Fruit fly (Drosophila melanogaster) whole organism, embryonic: ENCODE results near the gene mtsh.

ENCODE experiments used
- CG10979 ChIP-seq: fragments of 200-800 bp; sonication (Bioruptor generic); optimal IDR thresholded peaks from 2 replicates; lab custom pipeline; 2018; ENCODE audit warnings: missing biosample characterization, mild to moderate bottlenecking, missing genetic modification characterization, moderate library complexity
- CG11247 ChIP-seq: fragments of 200-800 bp; sonication (Bioruptor generic); IDR thresholded peaks from 2 replicates; pipeline ENCODE4 v1.3.6; 2022; ENCODE audit warnings: missing biosample characterization, missing genetic modification characterization
- CG12659 ChIP-seq: fragments of 200-800 bp; sonication (Bioruptor generic); optimal IDR thresholded peaks from 3 replicates; lab custom pipeline; 2017; ENCODE audit warnings: mild to moderate bottlenecking, missing biosample characterization, missing genetic modification reagents, missing genetic modification characterization
- CG14014 ChIP-seq: fragments of 200-800 bp; sonication (Bioruptor generic); IDR thresholded peaks from 2 replicates; pipeline ENCODE4 v1.3.6; 2022; ENCODE audit warnings: missing biosample characterization, missing genetic modification characterization
- CG17359 ChIP-seq: fragments of 200-800 bp; sonication (Bioruptor generic); optimal IDR thresholded peaks from 3 replicates; lab custom pipeline; 2018; ENCODE audit warnings: missing biosample characterization, mild to moderate bottlenecking, missing genetic modification characterization, moderate library complexity
- CG2889 ChIP-seq: fragments of 200-800 bp; sonication (Bioruptor generic); IDR thresholded peaks from 3 replicates; pipeline ENCODE4 v1.3.6; 2022; ENCODE audit warnings: missing biosample characterization, missing genetic modification characterization
- CG30431 ChIP-seq: fragments of 200-800 bp; sonication (Bioruptor generic); optimal IDR thresholded peaks from 2 replicates; lab custom pipeline; 2017; ENCODE audit warnings: missing biosample characterization, missing genetic modification characterization
- CG31365 ChIP-seq: fragments of 200-800 bp; sonication (Bioruptor generic); optimal IDR thresholded peaks from 2 replicates; lab custom pipeline; 2018; ENCODE audit warnings: missing biosample characterization, mild to moderate bottlenecking, missing genetic modification characterization
- CG31388 ChIP-seq: fragments of 200-800 bp; sonication (Bioruptor generic); optimal IDR thresholded peaks from 2 replicates; lab custom pipeline; 2016; ENCODE audit warnings: missing biosample characterization, missing genetic modification characterization
- CG3407 ChIP-seq: fragments of 200-800 bp; sonication (Bioruptor generic); optimal IDR thresholded peaks from 2 replicates; lab custom pipeline; 2018; ENCODE audit warnings: missing biosample characterization, mild to moderate bottlenecking, missing genetic modification characterization
- CG5180 ChIP-seq: fragments of 200-800 bp; sonication (Bioruptor generic); optimal IDR thresholded peaks from 3 replicates; lab custom pipeline; 2017; ENCODE audit warnings: missing biosample characterization, missing genetic modification characterization, mild to moderate bottlenecking, moderate library complexity, missing genetic modification reagents
- CG5953 ChIP-seq: fragments of 200-800 bp; sonication (Bioruptor generic); IDR thresholded peaks from 2 replicates; pipeline ENCODE4 v1.3.6; 2022; ENCODE audit warnings: missing biosample characterization, missing genetic modification characterization
- CG6254 ChIP-seq: fragments of 200-800 bp; sonication (Bioruptor generic); optimal IDR thresholded peaks from 3 replicates; lab custom pipeline; 2017; ENCODE audit warnings: mild to moderate bottlenecking, missing biosample characterization, missing genetic modification reagents, missing genetic modification characterization
- CG7357 ChIP-seq: fragments of 200-800 bp; sonication (Bioruptor generic); IDR thresholded peaks from 3 replicates; pipeline ENCODE4 v1.3.6; 2022; ENCODE audit warnings: missing biosample characterization, missing genetic modification characterization
- CG8388 ChIP-seq: fragments of 200-800 bp; sonication (Bioruptor generic); optimal IDR thresholded peaks from 2 replicates; lab custom pipeline; 2019; ENCODE audit warnings: missing biosample characterization, mild to moderate bottlenecking, missing genetic modification characterization, moderate library complexity
- CkIIα-i1 ChIP-seq: fragments of 200-800 bp; sonication (Bioruptor generic); IDR thresholded peaks from 2 replicates; pipeline ENCODE4 v1.3.6; 2022; ENCODE audit warnings: missing biosample characterization, missing genetic modification characterization
- CoRest ChIP-seq: fragments of 200-800 bp; sonication (Bioruptor generic); optimal IDR thresholded peaks from 3 replicates; lab custom pipeline; 2018; ENCODE audit warnings: missing biosample characterization, mild to moderate bottlenecking, missing genetic modification characterization, moderate library complexity
- CrebB ChIP-seq: fragments of 200-800 bp; sonication (Bioruptor generic); optimal IDR thresholded peaks from 3 replicates; lab custom pipeline; 2018; ENCODE audit warnings: missing biosample characterization, mild to moderate bottlenecking, missing genetic modification characterization
- Dad ChIP-seq: fragments of 200-800 bp; sonication (Bioruptor generic); optimal IDR thresholded peaks from 3 replicates; lab custom pipeline; 2016; ENCODE audit warnings: missing biosample characterization, missing genetic modification characterization
- Dp ChIP-seq: fragments of 200-800 bp; sonication (Bioruptor generic); optimal IDR thresholded peaks from 2 replicates; lab custom pipeline; 2018; ENCODE audit warnings: missing biosample characterization, mild to moderate bottlenecking, missing genetic modification characterization, moderate library complexity
- Drgx ChIP-seq: fragments of 200-800 bp; sonication (Bioruptor generic); IDR thresholded peaks from 2 replicates; pipeline ENCODE4 v1.3.6; 2022; ENCODE audit warnings: missing biosample characterization, missing genetic modification characterization
- E2f1 ChIP-seq: fragments of 200-800 bp; sonication (Bioruptor generic); IDR thresholded peaks from 2 replicates; pipeline ENCODE4 v1.3.6; 2022; ENCODE audit warnings: missing biosample characterization, missing genetic modification characterization
- ERR ChIP-seq: fragments of 200-800 bp; sonication (Bioruptor generic); optimal IDR thresholded peaks from 2 replicates; lab custom pipeline; 2016; ENCODE audit warnings: missing biosample characterization, missing genetic modification characterization
- Fer2 ChIP-seq: fragments of 200-800 bp; sonication (Bioruptor generic); optimal IDR thresholded peaks from 2 replicates; lab custom pipeline; 2018; ENCODE audit warnings: missing biosample characterization, mild to moderate bottlenecking, missing genetic modification characterization, moderate library complexity
- Max ChIP-seq: fragments of 200-800 bp; sonication (Bioruptor generic); optimal IDR thresholded peaks from 2 replicates; lab custom pipeline; 2016; ENCODE audit warnings: missing biosample characterization, mild to moderate bottlenecking, missing genetic modification characterization
- Myb ChIP-seq: fragments of 200-800 bp; sonication (Bioruptor generic); optimal IDR thresholded peaks from 2 replicates; lab custom pipeline; 2016; ENCODE audit warnings: missing biosample characterization, missing genetic modification characterization
- Nf-YB ChIP-seq: fragments of 200-800 bp; sonication (Bioruptor generic); optimal IDR thresholded peaks from 3 replicates; lab custom pipeline; 2019; ENCODE audit warnings: missing biosample characterization, mild to moderate bottlenecking, missing genetic modification characterization, moderate library complexity
- Oaz ChIP-seq: fragments of 200-800 bp; sonication (Bioruptor generic); IDR thresholded peaks from 2 replicates; pipeline ENCODE4 v1.3.6; 2022; ENCODE audit warnings: missing biosample characterization, missing genetic modification characterization
- Ravus ChIP-seq: fragments of 200-800 bp; sonication (Bioruptor generic); IDR thresholded peaks from 2 replicates; pipeline ENCODE4 v1.3.6; 2022; ENCODE audit warnings: missing biosample characterization, missing genetic modification characterization
- Rx ChIP-seq: fragments of 200-800 bp; sonication (Bioruptor generic); IDR thresholded peaks from 2 replicates; pipeline ENCODE4 v1.3.6; 2022; ENCODE audit warnings: missing biosample characterization, missing genetic modification characterization
- abd-A ChIP-seq: fragments of 200-800 bp; sonication (Bioruptor generic); optimal IDR thresholded peaks from 3 replicates; lab custom pipeline; 2019; ENCODE audit warnings: missing biosample characterization, mild to moderate bottlenecking, missing genetic modification characterization, moderate library complexity
- ato ChIP-seq: fragments of 200-800 bp; sonication (Bioruptor generic); IDR thresholded peaks from 2 replicates; pipeline ENCODE4 v1.3.6; 2022; ENCODE audit warnings: missing biosample characterization, missing genetic modification characterization; ENCODE audit not compliant: partially characterized antibody
- cas ChIP-seq: fragments of 200-800 bp; sonication (Bioruptor generic); IDR thresholded peaks from 2 replicates; pipeline ENCODE4 v1.3.6; 2022; ENCODE audit warnings: missing biosample characterization, missing genetic modification characterization
- crol ChIP-seq: fragments of 200-800 bp; sonication (Bioruptor generic); IDR thresholded peaks from 2 replicates; pipeline ENCODE4 v1.3.6; 2022; ENCODE audit warnings: missing biosample characterization, missing genetic modification characterization
- dati ChIP-seq: fragments of 200-800 bp; sonication (Bioruptor generic); IDR thresholded peaks from 2 replicates; pipeline ENCODE4 v1.3.6; 2022; ENCODE audit warnings: missing biosample characterization, missing genetic modification characterization
- ewg ChIP-seq: fragments of 200-800 bp; sonication (Bioruptor generic); optimal IDR thresholded peaks from 3 replicates; lab custom pipeline; 2017; ENCODE audit warnings: mild to moderate bottlenecking, missing biosample characterization, missing genetic modification reagents, missing genetic modification characterization
- grn ChIP-seq: fragments of 200-800 bp; sonication (Bioruptor generic); optimal IDR thresholded peaks from 3 replicates; lab custom pipeline; 2017; ENCODE audit warnings: missing biosample characterization, missing genetic modification characterization
- her ChIP-seq: fragments of 200-800 bp; sonication (Bioruptor generic); optimal IDR thresholded peaks from 2 replicates; lab custom pipeline; 2016; ENCODE audit warnings: missing biosample characterization, missing genetic modification characterization
- jigr1 ChIP-seq: fragments of 200-800 bp; sonication (Bioruptor generic); IDR thresholded peaks from 3 replicates; pipeline ENCODE4 v1.3.6; 2022; ENCODE audit warnings: missing biosample characterization, missing genetic modification characterization
- maf-S ChIP-seq: fragments of 200-800 bp; sonication (Bioruptor generic); optimal IDR thresholded peaks from 2 replicates; lab custom pipeline; 2016; ENCODE audit warnings: missing biosample characterization, missing genetic modification characterization
- mirr ChIP-seq: fragments of 200-800 bp; sonication (Bioruptor generic); optimal IDR thresholded peaks from 3 replicates; lab custom pipeline; 2018; ENCODE audit warnings: missing biosample characterization, mild to moderate bottlenecking, missing genetic modification characterization
- pan ChIP-seq, 4 experiments: fragments of >200 bp in 3 of 4; fragments of 200-800 bp in 1 of 4; sonication (Bioruptor generic) in 1 of 4; optimal IDR thresholded peaks in 3 of 4; IDR thresholded peaks in 1 of 4; 2 replicates each; pipeline versions ENCODE4 v1.3.6 to Lab custom; 2017 to 2022; ENCODE audit warnings: missing biosample characterization in 2 of 4, missing genetic modification characterization in 2 of 4, mixed read lengths in 1 of 4
- pita ChIP-seq: fragments of 200-800 bp; sonication (Bioruptor generic); optimal IDR thresholded peaks from 2 replicates; lab custom pipeline; 2017; ENCODE audit warnings: missing biosample characterization, mild to moderate bottlenecking, missing genetic modification characterization
- psq ChIP-seq: fragments of 200-800 bp; sonication (Bioruptor generic); optimal IDR thresholded peaks from 2 replicates; lab custom pipeline; 2017; ENCODE audit warnings: missing biosample characterization, missing genetic modification characterization
- pzg ChIP-seq: fragments of 200-800 bp; sonication (Bioruptor generic); optimal IDR thresholded peaks from 3 replicates; lab custom pipeline; 2018; ENCODE audit warnings: missing biosample characterization, mild to moderate bottlenecking, missing genetic modification characterization, moderate library complexity
- repo ChIP-seq: fragments of 200-800 bp; sonication (Bioruptor generic); optimal IDR thresholded peaks from 2 replicates; lab custom pipeline; 2016; ENCODE audit warnings: missing biosample characterization, missing genetic modification characterization
- sd ChIP-seq: fragments of 200-800 bp; sonication (Bioruptor generic); optimal IDR thresholded peaks from 3 replicates; lab custom pipeline; 2018; ENCODE audit warnings: missing biosample characterization, mild to moderate bottlenecking, missing genetic modification characterization, moderate library complexity
- sima ChIP-seq: fragments of 200-800 bp; sonication (Bioruptor generic); optimal IDR thresholded peaks from 2 replicates; lab custom pipeline; 2016; ENCODE audit warnings: missing biosample characterization, missing genetic modification characterization
- slbo ChIP-seq: fragments of 200-800 bp; sonication (Bioruptor generic); IDR thresholded peaks from 2 replicates; pipeline ENCODE4 v1.3.6; 2022; ENCODE audit warnings: missing biosample characterization, missing genetic modification characterization
- zf30C ChIP-seq: fragments of 200-800 bp; sonication (Bioruptor generic); optimal IDR thresholded peaks from 3 replicates; lab custom pipeline; 2018; ENCODE audit warnings: missing biosample characterization, mild to moderate bottlenecking, missing genetic modification characterization

mtsh gene

DNA sequence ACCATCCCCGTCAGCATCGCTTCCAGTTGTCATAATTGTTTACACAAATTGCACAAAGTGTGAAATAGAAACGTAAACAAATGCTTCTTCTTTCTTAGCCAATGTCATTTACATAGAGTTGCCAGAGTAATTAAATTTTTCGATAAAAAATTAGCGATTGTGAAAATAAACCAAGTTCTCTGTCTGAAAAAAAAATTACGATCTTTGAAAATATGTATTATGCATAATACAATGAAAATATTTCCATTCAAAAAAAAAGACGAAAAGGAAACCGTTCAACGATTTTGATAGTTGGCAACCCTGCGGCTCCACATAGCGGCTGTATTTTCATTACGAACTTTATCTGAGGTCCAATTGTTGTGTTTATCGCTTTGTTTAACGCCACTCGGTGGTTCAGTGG is 8.6 kb downstream of the mtsh start, which contains the start of the genes CG7810 and CG7806 (continued):
- peak; percentile 76 for TF ChIP-seq Ravus
- peak; percentile 79 for TF ChIP-seq ERR
- TF ChIP-seq maf-S (GFP tag; lab: Kevin White, UChicago): peak; percentile 88
- TF ChIP-seq E2f1 (GFP tag; lab: Robert Waterston, UW): peak; percentile 85
- peak; percentile 36 for TF ChIP-seq Dp (GFP tag; lab: Kevin White, UChicago)
- TF ChIP-seq Myb (GFP tag; lab: Kevin White, UChicago): peak; percentile 77
- peak; percentile 77 for TF ChIP-seq Rx (GFP tag; lab: Robert Waterston, UW)
- no peak for TF ChIP-seq pan (optimal IDR thresholded peaks at IDR 0.05; lab: Kevin White, UChicago)
- TF ChIP-seq pan (GFP tag; optimal IDR thresholded peaks at IDR 0.05 in 1 of 2, IDR thresholded peaks at IDR 0.05 in 1 of 2): peak in 1 of 2 experiments; percentile 95
- peak; percentile 75 for TF ChIP-seq repo (GFP tag; lab: Kevin White, UChicago)
- TF ChIP-seq CG7357 (GFP tag; lab: Robert Waterston, UW): peak; percentile 69; the same call in 2 of the 3 replicates
- TF ChIP-seq Fer2: peak; percentile 72
- peak; percentile 59 for TF ChIP-seq CG31365 (tag; lab: Kevin White, UChicago)
- TF ChIP-seq pita (GFP tag; lab: Kevin White, UChicago): no peak
- peak; percentile 91 for TF ChIP-seq CoRest (tag; lab: Kevin White, UChicago)
- TF ChIP-seq her (GFP tag; lab: Kevin White, UChicago): peak; percentile 84
- peak; percentile 72; the same call in 1 of the 2 replicates for TF ChIP-seq dati (GFP tag; lab: Robert Waterston, UW)
- no peak for TF ChIP-seq CG6254
- no peak for TF ChIP-seq ato
- no peak for TF ChIP-seq grn (GFP tag; lab: Kevin White, UChicago)
- TF ChIP-seq CG31388 (GFP tag; lab: Kevin White, UChicago): peak; percentile 56
- peak; percentile 90 for TF ChIP-seq CG14014 (GFP tag; lab: Robert Waterston, UW)
- TF ChIP-seq abd-A: no peak
- TF ChIP-seq Nf-YB (GFP tag; lab: Kevin White, UChicago): peak; percentile 80
- TF ChIP-seq psq: peak; percentile 61
- TF ChIP-seq cas (GFP tag; lab: Robert Waterston, UW): peak; percentile 69; the same call in 1 of the 2 replicates
- peak; percentile 86 for TF ChIP-seq CrebB
- peak; percentile 58; the same call in 1 of the 2 replicates for TF ChIP-seq crol (GFP tag; lab: Robert Waterston, UW)
- TF ChIP-seq mirr (GFP tag; lab: Kevin White, UChicago): peak; percentile 28
- peak; percentile 66 for TF ChIP-seq CG5180 (GFP tag; lab: Kevin White, UChicago)
- peak; percentile 83 for TF ChIP-seq CG3407 (GFP tag; lab: Kevin White, UChicago)
- TF ChIP-seq slbo (GFP tag; lab: Robert Waterston, UW): peak; percentile 91
- peak; percentile 88 for TF ChIP-seq CG11247 (GFP tag; lab: Robert Waterston, UW)
- peak; percentile 81 for TF ChIP-seq ewg (GFP tag; lab: Kevin White, UChicago)
- peak; percentile 90 for TF ChIP-seq CG8388 (GFP tag; lab: Kevin White, UChicago)
- peak; percentile 75; the same call in 1 of the 2 replicates for TF ChIP-seq CG5953 (GFP tag; lab: Robert Waterston, UW)
- TF ChIP-seq CG2889 (GFP tag; lab: Robert Waterston, UW): peak; percentile 85
- peak; percentile 71 for TF ChIP-seq Oaz (GFP tag; lab: Robert Waterston, UW)
- TF ChIP-seq CkIIα-i1 (GFP tag; lab: Robert Waterston, UW): 0 out of 2 replicates have a peak, but pooled peaks have one; percentile 10
- TF ChIP-seq CG17359 (tag; lab: Kevin White, UChicago): peak; percentile 92
- peak; percentile 86 for TF ChIP-seq Dad (GFP tag; lab: Kevin White, UChicago)
- TF ChIP-seq zf30C (GFP tag; lab: Kevin White, UChicago): peak; percentile 7
- peak; percentile 95 for TF ChIP-seq CG12659 (GFP tag; lab: Kevin White, UChicago)
- TF ChIP-seq sd (tag; lab: Kevin White, UChicago): no peak
- peak; percentile 89 for TF ChIP-seq Drgx (GFP tag; lab: Robert Waterston, UW)
- peak; percentile 45 for TF ChIP-seq pzg
- no peak; the same call in 2 of the 3 replicates for TF ChIP-seq jigr1 (GFP tag; lab: Robert Waterston, UW)
- TF ChIP-seq CG10979 (tag; lab: Kevin White, UChicago): peak; percentile 88
- peak; percentile 66 for TF ChIP-seq sima (GFP tag; lab: Kevin White, UChicago)
- TF ChIP-seq Max (GFP tag; lab: Kevin White, UChicago): peak; percentile 86
- TF ChIP-seq CG30431: peak; percentile 67
